Worm (Caenorhabditis elegans) whole organism, midembryonic: ENCODE data around the gene Y40B10A.5.

Source experiments
- T22C8.4 ChIP-seq: fragments of 200-800 bp; sonication (Bioruptor generic); IDR thresholded peaks from 2 replicates; pipeline ENCODE4 v1.3.6; 2022; ENCODE audit warnings: missing genetic modification characterization, missing compliant biosample characterization
- cog-1 ChIP-seq: sonication (generic microtip); optimal IDR thresholded peaks from 2 replicates; lab custom pipeline; 2016; ENCODE audit warnings: missing genetic modification characterization, missing compliant biosample characterization
- flt-1 ChIP-seq: fragments of 200-800 bp; sonication (Bioruptor generic); IDR thresholded peaks from 2 replicates; pipeline ENCODE4 v1.3.6; 2022; ENCODE audit warnings: missing genetic modification characterization, missing compliant biosample characterization
- klf-2 ChIP-seq: fragments of 200-800 bp; sonication (Bioruptor generic); conservative IDR thresholded peaks from 2 replicates; pipeline ENCODE4 v1.3.6; 2022; ENCODE audit warnings: missing genetic modification reagents, missing genetic modification characterization, missing compliant biosample characterization
- med-1 ChIP-seq: sonication (generic microtip); optimal IDR thresholded peaks from 2 replicates; lab custom pipeline; 2017; ENCODE audit warnings: missing genetic modification characterization, mild to moderate bottlenecking, missing compliant biosample characterization, antibody characterized with exemption, missing genetic modification reagents; ENCODE audit not compliant: insufficient read depth
- ref-1 ChIP-seq: fragments of 200-800 bp; sonication (Bioruptor generic); conservative IDR thresholded peaks from 2 replicates; pipeline ENCODE4 v1.3.6; 2022; ENCODE audit warnings: missing genetic modification reagents, missing genetic modification characterization, missing compliant biosample characterization
- tab-1 ChIP-seq: fragments of 200-800 bp; sonication (Bioruptor generic); IDR thresholded peaks from 2 replicates; pipeline ENCODE4 v1.3.6; 2022; ENCODE audit warnings: missing genetic modification characterization, missing compliant biosample characterization
- ztf-23 ChIP-seq: fragments of 200-800 bp; sonication (Bioruptor generic); IDR thresholded peaks from 2 replicates; pipeline ENCODE4 v1.3.6; 2022; ENCODE audit warnings: missing genetic modification reagents, missing genetic modification characterization, missing compliant biosample characterization
- ztf-29 ChIP-seq: fragments of 200-800 bp; sonication (Bioruptor generic); IDR thresholded peaks from 2 replicates; pipeline ENCODE4 v1.3.6; 2022; ENCODE audit warnings: missing genetic modification reagents, missing genetic modification characterization, missing compliant biosample characterization

Y40B10A.5 gene

DNA sequence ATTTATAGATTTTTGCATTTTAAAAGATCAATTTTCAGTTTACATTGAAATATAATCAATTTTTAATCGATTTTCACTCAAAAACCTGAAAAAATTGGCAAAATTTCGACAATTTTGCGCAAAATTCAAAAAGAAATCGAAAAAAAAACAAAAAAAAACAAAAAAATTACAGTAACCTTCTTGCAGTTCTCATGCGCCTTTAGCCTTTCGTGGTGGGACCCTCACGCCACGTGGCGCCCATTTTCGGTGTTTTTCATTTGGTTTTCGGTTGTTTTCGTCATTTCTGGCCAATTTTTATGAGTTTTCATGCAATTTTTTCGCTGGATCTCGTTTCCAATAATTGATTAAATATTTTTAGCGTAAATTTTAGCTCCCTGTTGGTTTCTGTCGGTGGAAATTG, 21.6 kb upstream of the Y40B10A.5 start:
- TF ChIP-seq tab-1 (GFP tag; lab: Robert Waterston, UW) (no peak), ref-1 (GFP tag; lab: Robert Waterston, UW) (no peak), klf-2 (GFP tag; lab: Robert Waterston, UW) (no peak), flt-1 (no peak), med-1 (no peak), ztf-23 (GFP tag; lab: Robert Waterston, UW) (no peak), T22C8.4 (GFP tag; lab: Robert Waterston, UW) (no peak), cog-1 (tag; lab: Kevin White, UChicago) (no peak)

DNA sequence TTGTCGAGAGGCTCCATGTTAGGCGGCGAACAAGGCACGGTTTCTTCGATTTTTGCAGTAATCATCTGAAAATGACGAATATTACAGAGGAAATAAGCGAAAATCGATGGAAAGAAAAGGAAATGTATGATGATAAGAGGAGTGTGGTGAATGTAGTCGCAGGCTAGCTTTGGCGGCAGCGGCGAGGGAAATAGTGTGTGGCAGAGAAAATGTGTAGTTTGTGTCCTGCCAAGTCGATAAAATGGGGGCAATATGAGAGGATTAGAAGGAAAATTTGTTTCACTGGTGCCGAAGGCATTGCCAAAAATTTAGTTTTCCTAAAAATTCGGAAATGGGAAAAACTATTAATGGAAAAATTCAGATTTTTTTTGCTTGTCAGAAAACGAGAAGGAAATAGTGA, 20.9 kb upstream of the Y40B10A.5 start, which contains the start of gene nhr-86:
TSS of gene nhr-86 (minus strand) at position 71 of the 400 bp plus-strand sequence.
- TF ChIP-seq ztf-23 (GFP tag; lab: Robert Waterston, UW) (no peak), T22C8.4 (GFP tag; lab: Robert Waterston, UW) (no peak), med-1 (no peak), klf-2 (GFP tag; lab: Robert Waterston, UW) (no peak), flt-1 (no peak), tab-1 (GFP tag; lab: Robert Waterston, UW) (no peak), cog-1 (tag; lab: Kevin White, UChicago) (no peak), ref-1 (GFP tag; lab: Robert Waterston, UW) (no peak)

DNA sequence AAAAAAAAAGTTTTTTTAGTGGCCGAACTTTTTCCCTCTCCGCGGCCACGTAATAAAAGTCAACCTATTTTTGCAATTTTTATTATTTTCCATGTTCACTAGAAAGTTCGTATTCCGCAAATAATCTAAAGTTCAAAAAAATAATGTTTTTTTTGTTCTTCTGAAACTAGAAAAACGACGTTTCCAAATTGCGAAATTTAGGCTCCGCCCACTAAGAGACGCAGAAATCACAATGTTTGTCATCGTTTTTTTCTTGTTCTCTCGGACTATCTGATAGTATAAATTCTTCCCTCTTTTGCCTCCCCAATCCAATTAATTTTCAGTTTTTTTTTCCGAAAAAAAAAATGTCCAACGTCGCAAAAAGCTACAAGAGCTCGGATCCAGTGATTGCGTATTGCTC, 11.5 kb upstream of the Y40B10A.5 start, which contains the start of gene comt-3:
TSS of gene comt-3 (plus strand) at position 214 of the 400 bp plus-strand sequence.
- TF ChIP-seq ref-1 (GFP tag; lab: Robert Waterston, UW) (no peak), med-1 (no peak), klf-2 (GFP tag; lab: Robert Waterston, UW) (no peak), flt-1 (no peak), cog-1 (tag; lab: Kevin White, UChicago) (no peak), tab-1 (GFP tag; lab: Robert Waterston, UW) (no peak), ztf-23 (GFP tag; lab: Robert Waterston, UW) (no peak), T22C8.4 (GFP tag; lab: Robert Waterston, UW) (no peak)

DNA sequence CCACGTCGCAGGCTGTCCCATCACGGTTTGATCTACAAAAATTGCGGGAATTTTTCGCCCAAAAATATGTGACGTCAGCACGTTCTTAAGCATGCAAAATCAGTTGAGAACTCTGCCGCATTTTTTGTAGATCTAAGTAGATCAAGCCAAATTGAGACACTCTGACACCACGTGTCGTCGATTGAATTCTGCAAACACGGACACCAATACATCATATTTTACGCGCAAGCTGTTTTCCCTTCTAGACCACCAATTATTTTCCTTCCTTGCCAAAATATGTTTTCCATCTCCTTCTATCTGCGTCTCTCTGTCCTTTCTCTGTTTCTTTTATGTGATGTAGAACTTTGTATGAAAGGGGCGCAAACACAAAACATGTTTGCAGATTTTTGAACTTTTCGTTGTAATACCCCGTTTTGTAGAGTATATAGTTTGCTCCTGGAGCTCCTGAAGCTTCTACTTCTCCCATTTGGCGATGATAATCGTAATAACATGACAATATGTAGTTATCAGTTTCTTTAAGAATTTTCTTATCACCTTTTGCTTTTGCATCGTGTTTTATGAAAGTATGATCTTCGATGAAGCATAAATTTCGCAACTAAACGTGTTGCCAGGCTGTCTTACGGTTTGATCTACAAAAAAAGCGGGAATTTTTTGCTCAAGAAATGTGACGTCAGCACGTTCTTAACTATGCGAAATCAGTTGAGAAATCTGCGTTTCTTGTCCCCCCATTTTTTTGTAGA, 10.1 kb upstream of the Y40B10A.5 start:
- TF ChIP-seq flt-1 (no peak), ztf-23 (GFP tag; lab: Robert Waterston, UW) (no peak), tab-1 (GFP tag; lab: Robert Waterston, UW) (no peak), klf-2 (GFP tag; lab: Robert Waterston, UW) (no peak), med-1 (no peak), ref-1 (GFP tag; lab: Robert Waterston, UW) (no peak), ztf-29 (no peak), cog-1 (tag; lab: Kevin White, UChicago) (no peak)

DNA sequence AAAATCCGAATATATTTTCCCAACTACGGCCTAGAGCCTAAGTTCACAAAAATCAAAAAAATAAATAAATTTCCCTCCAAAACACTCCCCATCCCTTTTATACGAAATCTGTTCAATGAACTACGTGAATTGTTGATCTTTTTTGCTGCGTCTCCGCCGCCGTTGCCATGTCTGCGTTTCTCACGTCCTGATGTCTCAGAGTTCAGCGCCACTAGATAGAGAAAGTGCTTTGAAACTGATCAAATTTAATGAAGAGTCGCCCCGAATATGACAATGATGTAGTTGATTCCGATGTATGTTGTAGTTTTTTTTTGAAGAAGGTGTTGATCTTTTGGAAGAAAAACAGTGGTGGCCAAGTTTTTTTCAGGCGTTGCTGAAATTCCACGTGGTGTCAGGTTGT, 8.4 kb upstream of the Y40B10A.5 start:
- TF ChIP-seq med-1 (no peak), klf-2 (GFP tag; lab: Robert Waterston, UW) (no peak), cog-1 (tag; lab: Kevin White, UChicago) (no peak), flt-1 (no peak), ref-1 (GFP tag; lab: Robert Waterston, UW) (no peak), ztf-23 (GFP tag; lab: Robert Waterston, UW) (no peak), tab-1 (GFP tag; lab: Robert Waterston, UW) (no peak), T22C8.4 (GFP tag; lab: Robert Waterston, UW) (no peak), ztf-29 (no peak)

DNA sequence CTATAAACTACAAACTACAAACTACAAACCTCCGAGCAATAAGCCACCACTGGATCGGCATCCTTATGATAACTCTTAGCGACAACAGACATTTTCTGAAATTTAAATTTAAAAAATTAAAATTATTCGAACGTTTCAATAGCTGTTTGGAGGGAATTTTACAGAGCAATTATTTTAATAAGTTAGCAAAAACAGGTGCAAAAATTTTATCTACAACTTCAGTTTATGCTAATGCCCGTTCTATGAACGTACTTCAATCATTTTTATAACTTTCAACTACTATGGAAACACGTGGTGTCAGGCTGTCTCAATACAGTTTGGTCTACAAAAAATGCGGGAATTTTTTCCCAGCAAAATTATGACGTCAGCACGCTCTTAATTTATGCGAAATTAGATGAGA, 7.7 kb upstream of the Y40B10A.5 start, which contains the start of gene comt-5:
TSS of gene comt-5 (minus strand) at position 101 of the 400 bp plus-strand sequence.
- no peak for TF ChIP-seq tab-1 (GFP tag; lab: Robert Waterston, UW)
- TF ChIP-seq med-1: no peak
- no peak for TF ChIP-seq ztf-29
- no peak for TF ChIP-seq ztf-23 (GFP tag; lab: Robert Waterston, UW)
- no peak for TF ChIP-seq klf-2 (GFP tag; lab: Robert Waterston, UW)
- no peak for TF ChIP-seq cog-1 (tag; lab: Kevin White, UChicago)
- TF ChIP-seq flt-1: no peak
- TF ChIP-seq T22C8.4 (GFP tag; lab: Robert Waterston, UW): no peak
- TF ChIP-seq ref-1 (GFP tag; lab: Robert Waterston, UW): no peak

DNA sequence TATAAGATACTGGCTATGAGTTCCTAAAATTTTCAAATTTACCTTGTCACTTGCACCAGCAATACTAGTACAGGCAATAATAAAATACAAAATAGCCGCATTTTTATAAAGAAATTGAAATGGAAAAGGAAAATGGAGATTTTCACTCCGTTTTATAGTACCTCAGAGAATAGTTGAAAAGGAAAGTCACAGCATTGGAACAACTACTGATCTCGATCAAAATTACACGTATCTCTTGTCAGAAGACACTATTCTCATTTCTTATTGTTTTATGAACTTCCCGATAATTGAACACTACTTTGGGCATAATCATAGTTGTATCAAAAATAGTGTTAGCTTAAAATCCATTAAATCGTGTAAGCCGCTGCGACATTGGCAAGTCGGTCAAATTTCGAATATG, 5.7 kb upstream of the Y40B10A.5 start, which contains the start of gene Y40B10A.11:
TSS of gene Y40B10A.11 (minus strand) at position 101 of the 400 bp plus-strand sequence.
- no peak for TF ChIP-seq ref-1 (GFP tag; lab: Robert Waterston, UW)
- no peak for TF ChIP-seq med-1
- TF ChIP-seq ztf-29: no peak
- TF ChIP-seq flt-1: no peak
- TF ChIP-seq T22C8.4 (GFP tag; lab: Robert Waterston, UW): no peak
- no peak for TF ChIP-seq ztf-23 (GFP tag; lab: Robert Waterston, UW)
- no peak for TF ChIP-seq klf-2 (GFP tag; lab: Robert Waterston, UW)
- TF ChIP-seq cog-1 (tag; lab: Kevin White, UChicago): no peak
- TF ChIP-seq tab-1 (GFP tag; lab: Robert Waterston, UW): no peak

DNA sequence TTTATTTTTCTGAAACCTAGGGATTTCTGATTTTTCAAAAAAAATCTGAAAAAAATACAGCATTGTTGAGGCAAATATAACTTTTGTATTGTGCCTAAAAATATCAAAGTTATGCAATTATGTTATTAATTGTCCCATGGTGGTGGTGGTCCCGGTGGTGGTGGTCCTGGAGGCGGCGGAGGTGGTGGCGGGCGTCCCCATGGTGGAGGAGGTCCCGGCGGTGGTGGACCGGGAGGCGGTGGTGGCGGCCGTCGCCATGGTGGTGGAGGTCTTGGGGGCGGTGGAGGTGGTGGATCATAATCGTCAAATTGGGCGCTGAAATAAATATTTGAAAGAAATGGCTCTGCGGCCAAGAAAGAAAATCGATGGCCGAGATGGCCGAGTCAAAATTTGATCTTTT, 4.9 kb upstream of the Y40B10A.5 start:
- TF ChIP-seq ztf-23 (GFP tag; lab: Robert Waterston, UW) (0 out of 2 replicates have a peak, but pooled peaks have one; percentile 41), klf-2 (GFP tag; lab: Robert Waterston, UW) (no peak)

DNA sequence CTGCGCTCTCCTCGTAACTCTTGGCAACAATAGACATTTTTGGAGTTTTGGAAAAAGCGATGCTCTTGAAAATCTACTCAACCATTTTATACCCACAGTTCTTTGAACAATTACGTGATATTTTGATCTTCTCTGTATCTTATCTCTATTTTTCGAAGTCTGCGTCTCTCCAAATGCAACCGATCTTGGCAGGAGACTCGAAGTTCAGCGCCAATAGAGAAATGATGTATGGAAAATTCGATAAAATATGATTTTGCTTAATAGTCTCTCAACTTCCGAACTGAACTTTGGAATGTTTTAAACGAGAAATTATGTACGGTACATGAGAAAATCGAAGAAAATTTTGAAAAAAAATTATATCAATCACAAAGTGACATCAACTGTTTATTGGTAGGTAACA, 4.3 kb upstream of the Y40B10A.5 start, which contains the start of gene comt-4:
TSS of gene comt-4 (minus strand) at position 50 of the 400 bp plus-strand sequence.
- TF ChIP-seq ztf-29 (no peak), ztf-23 (GFP tag; lab: Robert Waterston, UW) (no peak), tab-1 (GFP tag; lab: Robert Waterston, UW) (no peak), T22C8.4 (GFP tag; lab: Robert Waterston, UW) (no peak)

DNA sequence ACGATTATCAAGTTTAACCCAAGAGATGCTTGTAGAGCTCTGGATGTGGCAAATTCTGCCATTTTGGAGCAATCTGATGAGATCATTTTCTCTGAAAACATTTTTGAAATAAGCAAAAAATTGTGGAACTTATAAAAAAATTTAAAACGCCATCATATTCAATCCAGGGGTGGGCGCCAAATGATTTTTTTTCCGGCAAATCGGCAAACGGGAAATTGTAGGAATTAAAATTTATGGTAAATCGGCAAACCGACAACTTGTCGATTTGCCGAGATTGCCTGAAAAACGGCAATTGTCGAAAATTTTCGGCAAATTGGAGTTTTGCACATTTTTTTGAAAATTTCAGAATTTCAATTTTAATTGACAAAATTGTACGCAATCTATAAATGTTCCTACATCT, 10.3 kb downstream of the Y40B10A.5 start, which contains the start of gene srab-23:
TSS of gene srab-23 (minus strand) at position 101 of the 400 bp plus-strand sequence.
- TF ChIP-seq flt-1: no peak
- TF ChIP-seq cog-1 (tag; lab: Kevin White, UChicago): no peak
- no peak for TF ChIP-seq med-1
- TF ChIP-seq klf-2 (GFP tag; lab: Robert Waterston, UW): no peak
- TF ChIP-seq ztf-23 (GFP tag; lab: Robert Waterston, UW): no peak
- no peak for TF ChIP-seq ref-1 (GFP tag; lab: Robert Waterston, UW)
- TF ChIP-seq T22C8.4 (GFP tag; lab: Robert Waterston, UW): no peak
- TF ChIP-seq tab-1 (GFP tag; lab: Robert Waterston, UW): no peak
- TF ChIP-seq ztf-29: no peak
